Worm (Caenorhabditis elegans) whole organism, young adult: ENCODE measurements around the gene B0024.11.

ENCODE experiments used
- B0035.1 ChIP-seq: sonication (generic microtip); optimal IDR thresholded peaks from 2 replicates; lab custom pipeline; 2016; ENCODE audit warnings: missing genetic modification characterization, mild to moderate bottlenecking, missing compliant biosample characterization, missing genotype, missing genetic modification reagents
- B0261.1 ChIP-seq: sonication (generic microtip); optimal IDR thresholded peaks from 2 replicates; lab custom pipeline; 2016; ENCODE audit warnings: mild to moderate bottlenecking, missing genetic modification characterization, moderate library complexity, missing compliant biosample characterization
- F10E7.11 ChIP-seq: sonication (generic microtip); optimal IDR thresholded peaks from 2 replicates; lab custom pipeline; 2017; ENCODE audit warnings: mild to moderate bottlenecking, missing genetic modification characterization, moderate library complexity, missing compliant biosample characterization
- F49E8.2 ChIP-seq: sonication (generic microtip); optimal IDR thresholded peaks from 3 replicates; lab custom pipeline; 2017; ENCODE audit warnings: missing genetic modification characterization, mild to moderate bottlenecking, missing compliant biosample characterization, antibody characterized with exemption, moderate library complexity; ENCODE audit not compliant: insufficient read depth
- K11D2.4 ChIP-seq: fragments of 200-800 bp; sonication (Bioruptor generic); IDR thresholded peaks from 2 replicates; pipeline ENCODE4 v1.3.6; 2022; ENCODE audit warnings: missing genetic modification reagents, missing genetic modification characterization, missing compliant biosample characterization
- K12H6.12 ChIP-seq: fragments of 200-800 bp; sonication (Bioruptor generic); optimal IDR thresholded peaks from 2 replicates; lab custom pipeline; 2018; ENCODE audit warnings: mild to moderate bottlenecking, missing genetic modification characterization, missing compliant biosample characterization
- Y53G8AR.9 ChIP-seq: fragments of 200-800 bp; sonication (Bioruptor generic); conservative IDR thresholded peaks from 2 replicates; pipeline ENCODE4 v1.3.6; 2022; ENCODE audit warnings: missing genetic modification reagents, missing genetic modification characterization, missing compliant biosample characterization
- Y67H2A.10 ChIP-seq: fragments of 200-800 bp; sonication (Bioruptor generic); conservative IDR thresholded peaks from 2 replicates; pipeline ENCODE4 v1.3.6; 2022; ENCODE audit warnings: missing genetic modification reagents, missing genetic modification characterization, missing compliant biosample characterization
- Y95B8A.8 ChIP-seq: fragments of 200-800 bp; sonication (Bioruptor generic); IDR thresholded peaks from 2 replicates; pipeline ENCODE4 v1.3.6; 2022; ENCODE audit warnings: missing genetic modification reagents, missing genetic modification characterization, missing compliant biosample characterization
- ZK185.1 ChIP-seq: sonication (generic microtip); optimal IDR thresholded peaks from 2 replicates; lab custom pipeline; 2016; ENCODE audit warnings: mild to moderate bottlenecking, missing genetic modification characterization, missing compliant biosample characterization; ENCODE audit not compliant: poor library complexity, severe bottlenecking
- athp-1 ChIP-seq: sonication (generic microtip); optimal IDR thresholded peaks from 2 replicates; lab custom pipeline; 2017; ENCODE audit warnings: mild to moderate bottlenecking, missing genetic modification characterization, missing compliant biosample characterization
- attf-5 ChIP-seq: fragments of 200-800 bp; sonication (Bioruptor generic); optimal IDR thresholded peaks from 2 replicates; lab custom pipeline; 2018; ENCODE audit warnings: mild to moderate bottlenecking, missing genetic modification characterization, missing compliant biosample characterization
- attf-6 ChIP-seq: fragments of 200-800 bp; sonication (Bioruptor generic); IDR thresholded peaks from 2 replicates; pipeline ENCODE4 v1.3.6; 2022; ENCODE audit warnings: missing genetic modification reagents, missing genetic modification characterization, missing compliant biosample characterization
- cebp-1 ChIP-seq, 2 experiments: fragments of 200-800 bp in 1 of 2; sonication (Bioruptor generic) in 1 of 2; sonication (generic microtip) in 1 of 2; IDR thresholded peaks in 1 of 2; optimal IDR thresholded peaks in 1 of 2; 2 replicates each; pipeline versions ENCODE4 v1.3.6 to Lab custom; 2017 to 2022; ENCODE audit warnings: missing compliant biosample characterization in 2 of 2, missing genetic modification characterization in 2 of 2, mild to moderate bottlenecking in 1 of 2, missing genetic modification reagents in 1 of 2, moderate library complexity in 1 of 2
- ekl-4 ChIP-seq: fragments of 200-800 bp; sonication (Bioruptor generic); IDR thresholded peaks from 2 replicates; pipeline ENCODE4 v1.3.6; 2022; ENCODE audit warnings: missing genetic modification reagents, missing genetic modification characterization, missing compliant biosample characterization
- him-1 ChIP-seq: sonication (generic microtip); optimal IDR thresholded peaks from 2 replicates; lab custom pipeline; 2016; ENCODE audit warnings: missing genotype, missing genetic modification reagents, missing genetic modification characterization, missing compliant biosample characterization
- lin-35 ChIP-seq, 3 experiments: fragments of 150-350 bp in 2 of 3; sonication (generic microtip) in 1 of 3; optimal IDR thresholded peaks; 2 replicates each; lab custom pipeline; 2014 to 2018; ENCODE audit warnings: missing biosample characterization in 3 of 3, missing genetic modification characterization in 3 of 3, missing genetic modification reagents in 3 of 3
- lin-40 ChIP-seq: sonication (generic microtip); optimal IDR thresholded peaks from 2 replicates; lab custom pipeline; 2016; ENCODE audit warnings: missing genetic modification characterization, mild to moderate bottlenecking, missing compliant biosample characterization, missing genotype, missing genetic modification reagents
- lir-1 ChIP-seq: fragments of 200-800 bp; sonication (Bioruptor generic); conservative IDR thresholded peaks from 2 replicates; pipeline ENCODE4 v1.3.6; 2022; ENCODE audit warnings: missing genetic modification reagents, missing genetic modification characterization, missing compliant biosample characterization
- nhr-120 ChIP-seq: fragments of 200-800 bp; sonication (Bioruptor generic); IDR thresholded peaks from 2 replicates; pipeline ENCODE4 v1.3.6; 2022; ENCODE audit warnings: missing genetic modification characterization, missing compliant biosample characterization
- nhr-80 ChIP-seq: sonication (generic microtip); optimal IDR thresholded peaks from 2 replicates; lab custom pipeline; 2016; ENCODE audit warnings: missing genetic modification characterization, missing compliant biosample characterization
- snpc-4 ChIP-seq, 5 experiments: fragments of 150-350 bp in 1 of 5; sonication (generic microtip) in 4 of 5; optimal IDR thresholded peaks; 2 replicates each; lab custom pipeline; 2014 to 2018; ENCODE audit warnings: missing genetic modification characterization in 5 of 5, missing biosample characterization in 3 of 5, antibody characterized with exemption in 2 of 5, mild to moderate bottlenecking in 2 of 5, missing compliant biosample characterization in 2 of 5, missing genotype in 2 of 5, moderate library complexity in 2 of 5, missing genetic modification reagents in 1 of 5
- somi-1 ChIP-seq: fragments of 200-800 bp; sonication (Bioruptor generic); optimal IDR thresholded peaks from 2 replicates; lab custom pipeline; 2018; ENCODE audit warnings: mild to moderate bottlenecking, missing genetic modification characterization, missing compliant biosample characterization
- unc-130 ChIP-seq: sonication (generic microtip); optimal IDR thresholded peaks from 2 replicates; lab custom pipeline; 2016; ENCODE audit warnings: missing genetic modification reagents, missing genetic modification characterization, missing compliant biosample characterization
- unc-62 ChIP-seq: fragments of 150-350 bp; optimal IDR thresholded peaks from 2 replicates; lab custom pipeline; 2014; ENCODE audit warnings: missing biosample characterization, missing genetic modification reagents, missing genetic modification characterization
- zim-3 ChIP-seq: sonication (generic microtip); optimal IDR thresholded peaks from 2 replicates; lab custom pipeline; 2017; ENCODE audit warnings: mild to moderate bottlenecking, missing genetic modification characterization, moderate library complexity, missing compliant biosample characterization
- ztf-25 ChIP-seq: fragments of 200-800 bp; sonication (Bioruptor generic); IDR thresholded peaks from 2 replicates; pipeline ENCODE4 v1.3.6; 2022; ENCODE audit warnings: missing genetic modification reagents, missing genetic modification characterization, missing compliant biosample characterization

Gene B0024.11

ce11 chrV:10281374-10281773, 38.0 kb downstream of the B0024.11 start, which contains the start of gene lys-2:
TSS of gene lys-2 (minus strand) at chrV:10281474.
- TF ChIP-seq nhr-80 (tag; lab: Kevin White, UChicago) = peak; percentile 82
- no peak for TF ChIP-seq F49E8.2
- no peak for TF ChIP-seq B0035.1 (tag; lab: Kevin White, UChicago)
- TF ChIP-seq unc-62 (GFP tag; lab: Kevin White, UChicago) = peak; percentile 12

ce11 chrV:10280112-10280511, 39.2 kb downstream of the B0024.11 start:
- no peak for TF ChIP-seq unc-130 (GFP tag; lab: Kevin White, UChicago)
- TF ChIP-seq K11D2.4 (GFP tag; lab: Robert Waterston, UW) = no peak
- no peak for TF ChIP-seq nhr-120 (GFP tag; lab: Robert Waterston, UW)
- no peak for TF ChIP-seq Y95B8A.8 (GFP tag; lab: Robert Waterston, UW)
- no peak for TF ChIP-seq ztf-25 (GFP tag; lab: Robert Waterston, UW)
- TF ChIP-seq nhr-80 (tag; lab: Kevin White, UChicago) = peak; percentile 43
- no peak for TF ChIP-seq Y67H2A.10 (GFP tag; lab: Robert Waterston, UW)

ce11 chrV:10277579-10277978, 41.8 kb downstream of the B0024.11 start, which contains the start of gene lys-1:
TSS of gene lys-1 (plus strand) at chrV:10277904.
- TF ChIP-seq ZK185.1 (tag; lab: Kevin White, UChicago) = peak; percentile 13
- no peak for TF ChIP-seq athp-1 (tag; lab: Kevin White, UChicago)
- TF ChIP-seq nhr-80 (tag; lab: Kevin White, UChicago) = peak; percentile 70

- TF ChIP-seq lin-40 (tag; lab: Kevin White, UChicago) (no peak), ekl-4 (no peak), zim-3 (tag; lab: Kevin White, UChicago) (no peak), somi-1 (GFP tag; lab: Kevin White, UChicago) (no peak), F49E8.2 (no peak), attf-6 (GFP tag; lab: Robert Waterston, UW) (no peak), F10E7.11 (tag; lab: Kevin White, UChicago) (no peak)
These were observed 43.3 kb downstream of the B0024.11 start for ce11 chrV:10276038-10276437.

ce11 chrV:10275619-10276018, 43.7 kb downstream of the B0024.11 start, which contains the start of gene Y22F5A.11:
TSS of gene Y22F5A.11 (minus strand) at chrV:10275646.
- no peak for TF ChIP-seq him-1 (tag; lab: Kevin White, UChicago)
- no peak for TF ChIP-seq snpc-4 (GFP tag; optimal IDR thresholded peaks at IDR 0.05; lab: Kevin White, UChicago)
- peak in 2 of 4 experiments; percentile 2 to 68 for TF ChIP-seq snpc-4 (tag; optimal IDR thresholded peaks at IDR 0.05; lab: Kevin White, UChicago)

- TF ChIP-seq lir-1 (GFP tag; lab: Robert Waterston, UW) = no peak
- 0 out of 2 replicates have a peak, but pooled peaks have one; percentile 3 for TF ChIP-seq cebp-1 (GFP tag; IDR thresholded peaks at IDR 0.05; lab: Robert Waterston, UW)
- TF ChIP-seq cebp-1 (tag; optimal IDR thresholded peaks at IDR 0.05; lab: Kevin White, UChicago) = peak; percentile 18
- no peak for TF ChIP-seq Y53G8AR.9 (GFP tag; lab: Robert Waterston, UW)
- peak; percentile 26 for TF ChIP-seq K12H6.12 (tag; lab: Kevin White, UChicago)
- peak; percentile 39 for TF ChIP-seq lin-40 (tag; lab: Kevin White, UChicago)
- TF ChIP-seq attf-5 (GFP tag; lab: Kevin White, UChicago) = peak; percentile 0
- TF ChIP-seq lin-35 (GFP tag; optimal IDR thresholded peaks at IDR 0.05; lab: Kevin White, UChicago) = peak in 1 of 3 experiments; percentile 45
- TF ChIP-seq B0261.1 (tag; lab: Kevin White, UChicago) = no peak
These were observed 45.5 kb downstream of the B0024.11 start for ce11 chrV:10273837-10274236.
